Fruit fly (Drosophila melanogaster): ENCODE results near the gene Or83a.

Or83a gene

DNA sequence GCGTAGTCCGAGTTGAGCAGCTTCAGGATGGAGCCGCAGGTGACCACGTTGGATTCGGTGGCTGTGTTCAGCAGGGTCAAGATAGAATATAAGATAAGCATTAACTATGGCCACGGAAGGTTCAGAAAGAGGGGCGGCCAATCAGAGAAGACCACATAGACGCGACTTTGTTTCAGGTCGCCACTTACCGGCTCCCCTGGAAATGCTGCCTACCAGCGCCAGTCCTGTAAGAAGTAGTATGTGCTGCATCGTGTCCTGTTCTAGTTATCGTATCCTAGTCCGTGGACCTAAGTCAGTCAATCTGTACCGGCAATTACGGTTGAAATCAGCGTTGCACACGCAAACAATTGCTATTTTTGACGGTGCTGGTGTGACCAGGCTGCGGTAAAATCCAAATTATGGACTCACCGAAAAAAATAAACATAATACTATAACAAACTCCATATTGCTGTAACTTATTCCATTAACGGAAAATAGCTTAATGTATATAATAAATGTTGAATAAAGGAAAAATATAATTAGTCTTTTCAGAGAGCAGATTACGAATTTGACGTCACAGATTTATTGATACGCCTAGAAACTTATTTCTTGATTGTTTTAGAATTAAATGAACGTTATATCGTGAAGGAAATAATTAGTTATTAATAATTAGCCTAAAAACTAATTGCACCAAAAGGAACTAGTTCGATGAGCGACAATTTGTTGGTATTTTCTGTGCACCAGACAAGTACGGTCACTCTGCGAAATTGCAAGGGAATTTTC lies 44.4 kb downstream of the Or83a start, which contains the start of the genes CG11999 and CG1161:
Gene CG11999 (minus strand): TSS at position 375 of the 762 bp plus-strand sequence.
Gene CG1161 (plus strand): TSS at position 720 of the 762 bp plus-strand sequence.
- no peak for TF ChIP-seq CG17801 (GFP tag; optimal IDR thresholded peaks at IDR 0.05; ENCODE audit: partially characterized antibody)

DNA sequence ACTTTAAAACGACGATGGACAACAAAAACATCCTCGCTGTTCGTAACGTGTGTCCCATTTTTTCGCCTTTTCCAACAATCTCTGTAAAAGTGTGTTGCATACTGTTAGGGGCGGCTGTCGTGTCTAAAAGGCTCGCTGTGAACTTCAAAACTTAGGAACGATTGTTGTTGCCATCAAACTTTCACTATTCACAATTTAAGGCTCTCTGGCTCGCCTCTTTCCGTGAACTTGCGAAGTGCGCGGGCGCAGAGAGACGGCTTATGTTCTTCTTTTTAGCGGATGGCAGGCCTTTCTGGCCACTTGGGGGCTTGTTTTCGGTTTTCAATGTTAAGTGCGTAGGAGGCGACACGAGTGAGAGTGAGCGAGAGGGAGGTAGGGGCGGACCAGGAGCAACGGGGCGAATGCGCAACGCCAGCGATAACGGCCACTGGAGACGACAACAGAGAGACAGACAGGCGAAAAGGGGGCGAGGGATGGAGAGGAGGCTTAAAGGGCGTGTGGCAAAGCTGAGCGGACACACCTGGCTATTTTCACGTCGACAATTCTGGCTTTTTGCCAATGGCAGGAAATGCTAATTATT lies 48.5 kb downstream of the Or83a start, which contains the start of gene mtd:
Gene mtd (minus strand): TSS at position 51 of the 580 bp plus-strand sequence.
- no peak for TF ChIP-seq CG17801 (GFP tag; optimal IDR thresholded peaks at IDR 0.05; ENCODE audit: partially characterized antibody)

All from ovary, adult (tissue).